Worm (Caenorhabditis elegans): ENCODE measurements around the gene B0024.3.

ce11 chrV:10256050-10256449 lies 31.3 kb upstream of the B0024.3 start, which contains the start of gene nhr-232:
- TF ChIP-seq flt-1 (GFP tag; IDR thresholded peaks at IDR 0.05), result no peak
- TF ChIP-seq ama-1 (optimal IDR thresholded peaks at IDR 0.05), result no peak
- TF ChIP-seq F13C5.2 (tag; optimal IDR thresholded peaks at IDR 0.05), result no peak
- no peak for TF ChIP-seq sea-1 (GFP tag; conservative IDR thresholded peaks at IDR 0.05)
- no peak for TF ChIP-seq aly-1 (tag; optimal IDR thresholded peaks at IDR 0.05)
- TF ChIP-seq ceh-13 (GFP tag; optimal IDR thresholded peaks at IDR 0.05), result no peak
- no peak for TF ChIP-seq hmbx-1 (tag; optimal IDR thresholded peaks at IDR 0.05)
- no peak for TF ChIP-seq tbx-37 (GFP tag; conservative IDR thresholded peaks at IDR 0.05)
